Worm (Caenorhabditis elegans) whole organism, L4 larva: ENCODE results near the gene ZK673.5.
A peak's percentile ranks its signal among the peaks of the same experiment; 100 is the strongest.

ENCODE experiments used
- D1046.2 ChIP-seq: fragments of 200-800 bp; sonication (Bioruptor generic); IDR thresholded peaks from 2 replicates; pipeline ENCODE4 v1.3.6; 2022; ENCODE audit warnings: missing genetic modification characterization, missing compliant biosample characterization
- F37D6.2 ChIP-seq: sonication (generic microtip); optimal IDR thresholded peaks from 2 replicates; lab custom pipeline; 2016; ENCODE audit warnings: mild to moderate bottlenecking, missing genetic modification characterization, missing compliant biosample characterization
- F44E2.7 ChIP-seq: fragments of 200-800 bp; sonication (Bioruptor generic); IDR thresholded peaks from 2 replicates; pipeline ENCODE4 v2.1.2; 2022; ENCODE audit warnings: missing genetic modification characterization, missing compliant biosample characterization
- F49E8.2 ChIP-seq: sonication (generic microtip); optimal IDR thresholded peaks from 2 replicates; lab custom pipeline; 2016; ENCODE audit warnings: missing compliant biosample characterization, mild to moderate bottlenecking, missing genetic modification characterization, borderline replicate concordance
- T26A8.4 ChIP-seq: fragments of 200-800 bp; sonication (Bioruptor generic); IDR thresholded peaks from 2 replicates; pipeline ENCODE4 v1.3.6; 2022; ENCODE audit warnings: missing genetic modification characterization, missing compliant biosample characterization
- Y105C5A.15 ChIP-seq: fragments of 200-800 bp; sonication (Bioruptor generic); IDR thresholded peaks from 2 replicates; pipeline ENCODE4 v1.3.6; 2022; ENCODE audit warnings: missing genetic modification characterization, missing compliant biosample characterization
- Y48G9A.11 ChIP-seq: fragments of 200-800 bp; sonication (Bioruptor generic); IDR thresholded peaks from 2 replicates; pipeline ENCODE4 v1.3.6; 2022; ENCODE audit warnings: missing genetic modification reagents, missing genetic modification characterization, missing compliant biosample characterization
- Y5F2A.4 ChIP-seq: fragments of 200-800 bp; sonication (Bioruptor generic); optimal IDR thresholded peaks from 2 replicates; lab custom pipeline; 2018; ENCODE audit warnings: mild to moderate bottlenecking, missing genetic modification characterization, missing compliant biosample characterization
- aha-1 ChIP-seq: fragments of 150-350 bp; peaks from one replicate; lab custom pipeline; 2014; ENCODE audit warnings: missing biosample characterization, missing genetic modification characterization
- ceh-20 ChIP-seq: fragments of 200-800 bp; sonication (Bioruptor generic); IDR thresholded peaks from 2 replicates; pipeline ENCODE4 v1.3.6; 2022; ENCODE audit warnings: missing genetic modification reagents, missing genetic modification characterization, missing compliant biosample characterization
- ceh-44 ChIP-seq: fragments of 200-800 bp; sonication (Bioruptor generic); IDR thresholded peaks from 2 replicates; pipeline ENCODE4 v1.3.6; 2022; ENCODE audit warnings: missing genetic modification reagents, missing genetic modification characterization, missing compliant biosample characterization
- ces-1 ChIP-seq: fragments of 150-350 bp; sonication (generic microtip); optimal IDR thresholded peaks from 4 replicates; lab custom pipeline; 2014; ENCODE audit warnings: missing biosample characterization, missing genetic modification reagents, missing genetic modification characterization
- ctbp-1 ChIP-seq: fragments of 200-800 bp; sonication (Bioruptor generic); IDR thresholded peaks from 2 replicates; pipeline ENCODE4 v1.3.6; 2022; ENCODE audit warnings: missing genetic modification reagents, missing genetic modification characterization, missing compliant biosample characterization
- daf-12 ChIP-seq: fragments of 150-350 bp; optimal IDR thresholded peaks from 2 replicates; lab custom pipeline; 2014; ENCODE audit warnings: missing biosample characterization, missing genetic modification reagents, missing genetic modification characterization
- daf-19 ChIP-seq: fragments of 200-800 bp; sonication (Bioruptor generic); conservative IDR thresholded peaks from 2 replicates; pipeline ENCODE4 v1.3.6; 2022; ENCODE audit warnings: missing genetic modification characterization, missing compliant biosample characterization
- dve-1 ChIP-seq: sonication (generic microtip); optimal IDR thresholded peaks from 2 replicates; lab custom pipeline; 2017; ENCODE audit warnings: antibody characterized with exemption, mild to moderate bottlenecking, missing genetic modification characterization, missing compliant biosample characterization; ENCODE audit not compliant: insufficient read depth
- egl-43 ChIP-seq: fragments of 200-800 bp; sonication (Bioruptor generic); IDR thresholded peaks from 2 replicates; pipeline ENCODE4 v1.3.6; 2022; ENCODE audit warnings: missing genetic modification reagents, missing genetic modification characterization, missing compliant biosample characterization
- fkh-10 ChIP-seq: fragments of 150-350 bp; optimal IDR thresholded peaks from 2 replicates; lab custom pipeline; 2014; ENCODE audit warnings: missing biosample characterization, missing genetic modification reagents, missing genetic modification characterization
- gei-8 ChIP-seq: fragments of 200-800 bp; sonication (Bioruptor generic); optimal IDR thresholded peaks from 2 replicates; lab custom pipeline; 2018; ENCODE audit warnings: mild to moderate bottlenecking, missing genetic modification characterization, missing compliant biosample characterization
- lin-13 ChIP-seq: fragments of 150-350 bp; optimal IDR thresholded peaks from 2 replicates; lab custom pipeline; 2014; ENCODE audit warnings: missing biosample characterization, missing genetic modification reagents, missing genetic modification characterization
- lin-29 ChIP-seq: fragments of 200-800 bp; sonication (Bioruptor generic); IDR thresholded peaks from 2 replicates; pipeline ENCODE4 v1.3.6; 2022; ENCODE audit warnings: missing genetic modification reagents, missing genetic modification characterization, missing compliant biosample characterization
- nhr-10 ChIP-seq: fragments of 150-350 bp; optimal IDR thresholded peaks from 2 replicates; lab custom pipeline; 2014; ENCODE audit warnings: missing biosample characterization, missing genetic modification characterization
- nhr-111 ChIP-seq: fragments of 200-800 bp; sonication (Bioruptor generic); optimal IDR thresholded peaks from 2 replicates; lab custom pipeline; 2018; ENCODE audit warnings: mild to moderate bottlenecking, missing genetic modification characterization, missing compliant biosample characterization
- nhr-237 ChIP-seq: sonication (generic microtip); optimal IDR thresholded peaks from 2 replicates; lab custom pipeline; 2017; ENCODE audit warnings: missing biosample characterization, missing genetic modification characterization
- nhr-25 ChIP-seq: sonication (generic microtip); optimal IDR thresholded peaks from 2 replicates; lab custom pipeline; 2017; ENCODE audit warnings: missing genetic modification characterization, mild to moderate bottlenecking, missing compliant biosample characterization, antibody characterized with exemption, moderate library complexity, borderline replicate concordance; ENCODE audit not compliant: insufficient read depth
- nhr-42 ChIP-seq: fragments of 200-800 bp; sonication (Bioruptor generic); IDR thresholded peaks from 2 replicates; pipeline ENCODE4 v1.3.6; 2022; ENCODE audit warnings: missing genetic modification characterization, missing compliant biosample characterization
- nhr-48 ChIP-seq: sonication (generic microtip); optimal IDR thresholded peaks from 2 replicates; lab custom pipeline; 2016; ENCODE audit warnings: mild to moderate bottlenecking, missing genetic modification characterization, missing compliant biosample characterization
- nhr-77 ChIP-seq: fragments of 150-350 bp; optimal IDR thresholded peaks from 2 replicates; lab custom pipeline; 2014; ENCODE audit warnings: missing biosample characterization, missing genetic modification characterization
- php-3 ChIP-seq: fragments of 200-800 bp; sonication (Bioruptor generic); IDR thresholded peaks from 2 replicates; pipeline ENCODE4 v1.3.6; 2022; ENCODE audit warnings: missing genetic modification reagents, missing genetic modification characterization, missing compliant biosample characterization
- snpc-1.2 ChIP-seq: fragments of 200-800 bp; sonication (Bioruptor generic); IDR thresholded peaks from 2 replicates; pipeline ENCODE4 v1.3.6; 2022; ENCODE audit warnings: missing genetic modification reagents, missing genetic modification characterization, missing compliant biosample characterization
- spr-1 ChIP-seq: sonication (generic microtip); optimal IDR thresholded peaks from 2 replicates; lab custom pipeline; 2016; ENCODE audit warnings: mild to moderate bottlenecking, missing genetic modification characterization, missing compliant biosample characterization
- spr-3 ChIP-seq: fragments of 200-800 bp; sonication (Bioruptor generic); optimal IDR thresholded peaks from 2 replicates; lab custom pipeline; 2018; ENCODE audit warnings: mild to moderate bottlenecking, missing genetic modification characterization, missing compliant biosample characterization
- ztf-7 ChIP-seq: fragments of 150-350 bp; optimal IDR thresholded peaks from 2 replicates; lab custom pipeline; 2014; ENCODE audit warnings: missing biosample characterization, missing genetic modification characterization

ZK673.5 gene

ce11 chrII:10476039-10476438 is 14.7 kb downstream of the ZK673.5 start, which contains the start of gene clec-58:
Gene clec-58, minus strand, starts transcription at chrII:10476139.
- TF ChIP-seq dve-1 (tag; lab: Kevin White, UChicago) = no peak
- TF ChIP-seq nhr-25 (tag; lab: Kevin White, UChicago) = no peak
- TF ChIP-seq F49E8.2 (tag; lab: Kevin White, UChicago) = no peak
- TF ChIP-seq nhr-10 (tag; lab: Kevin White, UChicago) = no peak
- TF ChIP-seq F37D6.2 = no peak
- TF ChIP-seq Y105C5A.15 (GFP tag; lab: Robert Waterston, UW) = no peak
- no peak for TF ChIP-seq nhr-111
- no peak for TF ChIP-seq Y48G9A.11
- TF ChIP-seq lin-13 (GFP tag; lab: Kevin White, UChicago) = no peak
- TF ChIP-seq gei-8 (GFP tag; lab: Kevin White, UChicago) = no peak
- TF ChIP-seq ctbp-1 (GFP tag; lab: Robert Waterston, UW) = no peak
- no peak for TF ChIP-seq spr-1 (tag; lab: Kevin White, UChicago)
- TF ChIP-seq Y5F2A.4 (GFP tag; lab: Kevin White, UChicago) = no peak

ce11 chrII:10476959-10477358 is 15.7 kb downstream of the ZK673.5 start, which contains the start of gene ZK666.4:
Gene ZK666.4, plus strand, starts transcription at chrII:10477259.
- TF ChIP-seq egl-43 (GFP tag; lab: Robert Waterston, UW) (no peak), php-3 (GFP tag; lab: Robert Waterston, UW) (no peak), ceh-20 (GFP tag; lab: Robert Waterston, UW) (no peak), spr-3 (GFP tag; lab: Kevin White, UChicago) (no peak), fkh-10 (GFP tag; lab: Kevin White, UChicago) (no peak), ceh-44 (GFP tag; lab: Robert Waterston, UW) (no peak), daf-12 (no peak), ces-1 (no peak), T26A8.4 (GFP tag; lab: Robert Waterston, UW) (no peak), D1046.2 (GFP tag; lab: Robert Waterston, UW) (no peak), nhr-237 (no peak)

- no peak for TF ChIP-seq ztf-7 (tag; lab: Kevin White, UChicago)
- TF ChIP-seq nhr-42 (GFP tag; lab: Robert Waterston, UW) = no peak
- no peak for TF ChIP-seq snpc-1.2 (GFP tag; lab: Robert Waterston, UW)
- no peak for TF ChIP-seq nhr-10 (tag; lab: Kevin White, UChicago)
- TF ChIP-seq daf-19 (GFP tag; lab: Robert Waterston, UW) = no peak
- TF ChIP-seq Y105C5A.15 (GFP tag; lab: Robert Waterston, UW) = no peak
- TF ChIP-seq F44E2.7 (GFP tag; lab: Robert Waterston, UW) = no peak
- no peak for TF ChIP-seq nhr-48 (tag; lab: Kevin White, UChicago)
- TF ChIP-seq lin-29 (GFP tag; lab: Robert Waterston, UW) = no peak
Observed at ce11 chrII:10479348-10479747, 18.0 kb downstream of the ZK673.5 start, which contains the start of gene clec-59. Gene clec-59, minus strand, starts transcription at chrII:10479448.

ce11 chrII:10480043-10480442 is 18.7 kb downstream of the ZK673.5 start:
- TF ChIP-seq aha-1 (tag; lab: Kevin White, UChicago) (peak; percentile 91), nhr-77 (no peak)
- TF ChIP-seq, all 104 proteins: peak for 1
